Worm (Caenorhabditis elegans): Measurements from ENCODE around the gene K02D3.2.

Gene K02D3.2

DNA sequence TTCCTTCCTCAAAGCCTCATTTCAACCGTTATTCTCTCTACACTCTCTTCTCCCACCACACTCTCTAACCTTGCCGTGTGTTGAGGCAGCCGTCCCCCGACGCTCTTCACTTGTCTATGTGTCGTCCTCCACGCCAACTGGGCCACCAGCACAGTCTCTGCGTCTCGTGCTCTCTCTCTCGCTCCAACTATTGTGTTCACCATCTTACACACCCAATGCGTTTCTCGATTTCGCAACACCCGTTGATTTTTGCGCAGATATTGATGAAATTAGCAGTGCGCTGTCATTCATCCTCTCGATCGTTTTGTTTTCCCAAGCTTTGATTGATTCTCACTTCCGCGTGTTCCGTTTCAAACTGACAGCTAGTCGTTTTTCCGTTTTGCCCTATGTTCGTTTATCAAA lies 24.7 kb downstream of the K02D3.2 start (continued):
- TF ChIP-seq mel-28 (tag; optimal IDR thresholded peaks at IDR 0.05; ENCODE audit: borderline replicate concordance) (no peak), die-1 (tag; optimal IDR thresholded peaks at IDR 0.05) (no peak), T26A5.8 (tag; optimal IDR thresholded peaks at IDR 0.05) (no peak), F39B2.1 (GFP tag; IDR thresholded peaks at IDR 0.05) (no peak), lin-40 (tag; optimal IDR thresholded peaks at IDR 0.05) (peak; percentile 50), lag-1 (GFP tag; IDR thresholded peaks at IDR 0.05) (no peak), snpc-4 (GFP tag; optimal IDR thresholded peaks at IDR 0.05) (no peak), snpc-4 (tag; optimal IDR thresholded peaks at IDR 0.05) (peak in 2 of 4 experiments; percentile 3 to 41), lsy-27 (tag; optimal IDR thresholded peaks at IDR 0.05; ENCODE audit: borderline replicate concordance, insufficient read depth) (no peak), nhr-80 (tag; optimal IDR thresholded peaks at IDR 0.05) (peak; percentile 45), ccch-3 (GFP tag; optimal IDR thresholded peaks at IDR 0.05) (no peak), K11D2.4 (GFP tag; IDR thresholded peaks at IDR 0.05) (peak; percentile 29; the same call in 1 of the 2 replicates), madf-10 (tag; optimal IDR thresholded peaks at IDR 0.05) (no peak), F10E7.11 (tag; optimal IDR thresholded peaks at IDR 0.05) (no peak), K12H6.12 (tag; optimal IDR thresholded peaks at IDR 0.05) (peak; percentile 34), cebp-1 (GFP tag; IDR thresholded peaks at IDR 0.05) (peak; percentile 91), cebp-1 (tag; optimal IDR thresholded peaks at IDR 0.05) (peak; percentile 98), let-607 (tag; optimal IDR thresholded peaks at IDR 0.05) (peak; percentile 54 to 71), ceh-40 (GFP tag; IDR thresholded peaks at IDR 0.05) (no peak), zfh-2 (GFP tag; conservative IDR thresholded peaks at IDR 0.05) (peak; percentile 91), chd-7 (tag; optimal IDR thresholded peaks at IDR 0.05) (peak; percentile 40), B0261.1 (tag; optimal IDR thresholded peaks at IDR 0.05) (peak; percentile 5), lin-54 (GFP tag; optimal IDR thresholded peaks at IDR 0.05) (peak; percentile 3)

DNA sequence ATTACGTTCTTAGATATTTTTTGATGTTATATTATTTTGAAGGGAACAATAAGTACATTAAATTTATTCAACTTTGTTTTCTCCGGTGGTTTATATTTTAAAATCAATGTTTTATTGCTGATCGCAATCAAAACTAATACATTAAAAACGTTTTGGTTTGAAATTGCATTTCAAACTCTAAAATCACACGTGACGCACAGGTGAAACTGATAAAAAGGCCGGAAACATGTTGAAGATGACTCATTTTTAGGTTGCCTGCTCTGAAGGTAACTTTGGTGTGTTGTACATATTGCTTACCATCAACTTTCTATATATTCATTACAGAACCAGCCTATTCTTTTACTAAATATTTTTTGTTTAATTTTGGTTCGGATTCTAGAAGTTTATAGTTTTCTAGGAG lies 26.1 kb downstream of the K02D3.2 start:
- peak; percentile 41 for TF ChIP-seq nhr-80 (tag; optimal IDR thresholded peaks at IDR 0.05)
- no peak for TF ChIP-seq rpc-1 (optimal IDR thresholded peaks at IDR 0.05)
- TF ChIP-seq rpc-1 (tag; optimal IDR thresholded peaks at IDR 0.05): no peak

DNA sequence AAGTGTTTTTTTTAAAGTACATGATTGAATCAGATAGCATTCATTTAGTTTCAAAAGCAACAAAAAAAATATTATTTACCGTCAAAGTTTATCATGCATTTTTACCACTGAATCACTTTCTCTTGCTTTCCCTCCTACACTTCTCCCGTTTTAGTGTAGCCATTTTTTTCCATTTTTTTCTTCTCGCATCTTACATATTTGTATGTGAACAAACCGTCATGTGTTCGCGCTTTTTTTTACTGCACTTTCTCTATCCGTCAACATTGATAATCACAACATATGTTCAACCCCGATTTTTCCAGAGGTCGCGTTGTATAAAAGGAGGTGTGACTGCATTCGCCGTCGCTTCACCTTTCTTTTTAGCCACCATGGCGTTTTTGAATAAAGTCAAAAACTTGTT lies 34.9 kb downstream of the K02D3.2 start, which contains the start of gene gck-4:
gck-4 (plus strand) TSS at position 301 of the 400 bp plus-strand sequence.
- no peak for TF ChIP-seq pha-4 (tag; optimal IDR thresholded peaks at IDR 0.05)
- TF ChIP-seq ceh-58 (GFP tag; IDR thresholded peaks at IDR 0.05): no peak
- no peak for TF ChIP-seq cebp-2 (GFP tag; IDR thresholded peaks at IDR 0.05)
- no peak for TF ChIP-seq Y79H2A.3 (GFP tag; conservative IDR thresholded peaks at IDR 0.05)
- no peak for TF ChIP-seq xnd-1 (tag; optimal IDR thresholded peaks at IDR 0.05)
- no peak for TF ChIP-seq Y53G8AR.9 (GFP tag; conservative IDR thresholded peaks at IDR 0.05)
- no peak for TF ChIP-seq nfya-1 (tag; optimal IDR thresholded peaks at IDR 0.05; ENCODE audit: borderline replicate concordance, insufficient read depth)
- TF ChIP-seq ztf-26 (tag; optimal IDR thresholded peaks at IDR 0.05): no peak
- TF ChIP-seq rcor-1 (GFP tag; IDR thresholded peaks at IDR 0.05): no peak
- no peak for TF ChIP-seq F57A8.1 (GFP tag; optimal IDR thresholded peaks at IDR 0.05)
- TF ChIP-seq hmg-1.2 (GFP tag; IDR thresholded peaks at IDR 0.05): no peak
- no peak for TF ChIP-seq pbrm-1 (GFP tag; IDR thresholded peaks at IDR 0.05)
- TF ChIP-seq lin-35 (GFP tag; optimal IDR thresholded peaks at IDR 0.05): no peak
- no peak for TF ChIP-seq F52B5.7 (tag; optimal IDR thresholded peaks at IDR 0.05)
- no peak for TF ChIP-seq sdz-38 (tag; optimal IDR thresholded peaks at IDR 0.05)
- TF ChIP-seq nhr-179 (tag; optimal IDR thresholded peaks at IDR 0.05): no peak
- no peak for TF ChIP-seq F49E8.2 (tag; optimal IDR thresholded peaks at IDR 0.05; ENCODE audit: insufficient read depth)
- TF ChIP-seq T26A5.8 (tag; optimal IDR thresholded peaks at IDR 0.05): no peak
- TF ChIP-seq mes-4 (tag; optimal IDR thresholded peaks at IDR 0.05): no peak

Measured in whole organism, young adult.